Worm (Caenorhabditis elegans) whole organism, L2 larva: ENCODE data around the gene srlf-3.

ENCODE experiments used
- ZK546.5 ChIP-seq: sonication (generic microtip); optimal IDR thresholded peaks from 2 replicates; lab custom pipeline; 2017; ENCODE audit warnings: missing biosample characterization, missing genetic modification characterization
- egl-27 ChIP-seq: sonication (generic microtip); optimal IDR thresholded peaks from 3 replicates; lab custom pipeline; 2017; ENCODE audit warnings: missing biosample characterization, missing genetic modification reagents, missing genetic modification characterization
- nhr-129 ChIP-seq: fragments of 150-350 bp; optimal IDR thresholded peaks from 2 replicates; lab custom pipeline; 2014; ENCODE audit warnings: missing biosample characterization, missing genetic modification characterization
- snpc-4 ChIP-seq: fragments of 150-350 bp; optimal IDR thresholded peaks from 2 replicates; lab custom pipeline; 2014; ENCODE audit warnings: missing biosample characterization, missing genetic modification characterization

ce11 chrIV:8532024-8532423 is 44.7 kb downstream of the srlf-3 start:
- no peak for TF ChIP-seq egl-27 (tag; lab: Kevin White, UChicago)
- no peak for TF ChIP-seq nhr-129 (tag; lab: Kevin White, UChicago)
- no peak for TF ChIP-seq ZK546.5 (tag; lab: Kevin White, UChicago)
- no peak for TF ChIP-seq snpc-4 (tag; lab: Kevin White, UChicago)
